Fruit fly (Drosophila melanogaster) Kc167 (cell line): ENCODE results near the gene lush.

ENCODE experiments used
- Myc ChIP-seq: fragments of >200 bp; optimal IDR thresholded peaks from 2 replicates; lab custom pipeline; 2017; ENCODE audit warnings: missing external identifiers
- Sin3A ChIP-seq: fragments of >200 bp; optimal IDR thresholded peaks from 2 replicates; lab custom pipeline; 2018; ENCODE audit warnings: missing external identifiers
- insv ChIP-seq: fragments of >200 bp; optimal IDR thresholded peaks from 3 replicates; lab custom pipeline; 2018; ENCODE audit warnings: missing external identifiers
- psq ChIP-seq: fragments of >200 bp; optimal IDR thresholded peaks from 2 replicates; lab custom pipeline; 2017; ENCODE audit warnings: missing external identifiers
- ttk ChIP-seq: sonication (Bioruptor generic); optimal IDR thresholded peaks from 2 replicates; lab custom pipeline; 2017; ENCODE audit warnings: missing external identifiers

- TF ChIP-seq ttk (lab: Kevin White, UChicago) (no peak), psq (lab: Kevin White, UChicago) (no peak), Sin3A (lab: Kevin White, UChicago) (no peak), insv (lab: Kevin White, UChicago) (no peak), Myc (lab: Kevin White, UChicago) (no peak)
These were observed 49.2 kb downstream of the lush start for dm6 chr3L:19556738-19557137.
